Fruit fly (Drosophila melanogaster) whole organism, embryonic: ENCODE measurements around the gene Rbp.

Experiments
- Atf6 ChIP-seq: fragments of 200-800 bp; sonication (Bioruptor generic); IDR thresholded peaks from 2 replicates; pipeline ENCODE4 v1.3.6; 2022; ENCODE audit warnings: missing biosample characterization, missing genetic modification characterization
- CG12299 ChIP-seq: fragments of 200-800 bp; sonication (Bioruptor generic); optimal IDR thresholded peaks from 2 replicates; lab custom pipeline; 2018; ENCODE audit warnings: missing biosample characterization, mild to moderate bottlenecking, missing genetic modification characterization
- CG32532 ChIP-seq: fragments of 200-800 bp; sonication (Bioruptor generic); IDR thresholded peaks from 2 replicates; pipeline ENCODE4 v1.3.6; 2022; ENCODE audit warnings: missing biosample characterization, missing genetic modification characterization
- NC2β ChIP-seq: fragments of 200-800 bp; sonication (Bioruptor generic); optimal IDR thresholded peaks from 2 replicates; lab custom pipeline; 2016; ENCODE audit warnings: missing biosample characterization, missing genetic modification characterization
- ara ChIP-seq: fragments of 200-800 bp; sonication (Bioruptor generic); IDR thresholded peaks from 2 replicates; pipeline ENCODE4 v1.3.6; 2022; ENCODE audit warnings: missing biosample characterization, missing genetic modification characterization
- lmd ChIP-seq: fragments of 200-800 bp; sonication (Bioruptor generic); IDR thresholded peaks from 2 replicates; pipeline ENCODE4 v1.3.6; 2022; ENCODE audit warnings: missing biosample characterization, missing genetic modification characterization
- repo ChIP-seq: fragments of 200-800 bp; sonication (Bioruptor generic); optimal IDR thresholded peaks from 2 replicates; lab custom pipeline; 2016; ENCODE audit warnings: missing biosample characterization, missing genetic modification characterization

DNA sequence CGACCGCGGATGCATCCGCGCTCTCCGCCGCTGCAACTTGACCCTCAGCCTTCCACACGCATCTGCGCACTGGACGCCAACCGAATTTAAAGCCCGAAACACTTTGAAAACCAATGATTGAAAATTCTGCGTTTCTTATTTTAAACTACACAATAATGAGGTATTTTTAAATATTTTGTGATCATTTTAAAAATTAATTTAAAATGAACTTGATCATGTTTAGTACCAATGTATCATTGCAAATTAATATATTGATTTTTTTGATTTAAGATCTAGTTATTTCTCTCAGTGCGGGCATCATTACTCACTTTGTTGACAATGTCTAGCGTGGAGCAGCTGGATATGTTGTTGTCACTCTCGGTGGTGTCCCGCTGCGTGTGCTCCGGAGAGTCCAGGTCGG, 7.6 kb upstream of the Rbp start:
- TF ChIP-seq repo (no peak), Atf6 (GFP tag; lab: Robert Waterston, UW) (0 out of 2 replicates have a peak, but pooled peaks have one; percentile 10), ara (no peak), CG12299 (no peak), NC2β (GFP tag; lab: Kevin White, UChicago) (no peak), CG32532 (GFP tag; lab: Robert Waterston, UW) (peak; percentile 37; the same call in 1 of the 2 replicates), lmd (GFP tag; lab: Robert Waterston, UW) (peak; percentile 48)
